Worm (Caenorhabditis elegans): Measurements from ENCODE around the gene grl-6.
A peak's percentile ranks its signal among the peaks of the same experiment; 100 is the strongest.

Gene grl-6

DNA sequence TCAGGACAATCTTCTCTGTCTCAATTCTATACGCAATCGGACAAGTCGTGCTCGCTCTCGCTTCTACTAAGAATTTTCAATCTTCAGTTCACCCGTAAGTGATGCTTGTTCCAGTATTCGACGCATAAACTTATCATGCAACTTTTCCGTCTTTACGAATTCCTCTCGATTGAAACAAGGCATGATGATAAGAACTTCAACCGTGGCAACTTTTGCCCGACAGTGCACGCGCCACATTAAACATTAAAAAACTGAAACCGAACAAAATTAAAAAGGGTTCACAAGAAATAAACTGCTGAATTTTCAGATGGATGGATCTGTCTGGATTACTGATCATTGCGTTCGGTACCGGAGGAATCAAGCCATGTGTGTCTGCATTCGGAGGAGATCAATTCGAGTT is 7.7 kb upstream of the grl-6 start:
- TF ChIP-seq fos-1 (tag; optimal IDR thresholded peaks at IDR 0.05) (peak; percentile 29), nhr-12 (tag; optimal IDR thresholded peaks at IDR 0.05) (no peak), ztf-1 (GFP tag; conservative IDR thresholded peaks at IDR 0.05) (no peak), elt-3 (tag; optimal IDR thresholded peaks at IDR 0.05) (no peak)

DNA sequence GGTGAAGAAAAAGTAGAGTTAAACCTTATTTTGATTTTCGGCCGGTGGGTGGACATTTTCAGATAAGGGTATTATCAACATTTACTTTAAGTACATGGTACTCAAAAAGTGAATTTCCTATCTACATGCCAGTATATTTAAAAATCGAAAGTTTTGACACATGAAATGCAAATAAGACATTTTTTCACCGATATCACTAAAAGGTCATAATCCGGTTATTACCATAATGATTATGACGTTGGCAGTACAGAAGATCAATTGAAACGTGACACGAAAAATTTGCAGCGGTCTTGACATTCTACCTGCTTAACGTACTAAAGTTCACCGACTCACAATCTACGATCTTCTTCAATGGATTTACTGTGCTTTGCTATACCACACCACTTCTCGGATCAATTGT is 7.3 kb upstream of the grl-6 start:
- TF ChIP-seq nhr-129 (tag; optimal IDR thresholded peaks at IDR 0.05), result no peak
- TF ChIP-seq sma-9 (GFP tag; optimal IDR thresholded peaks at IDR 0.05), result peak; percentile 9
- no peak for TF ChIP-seq sma-9 (tag; optimal IDR thresholded peaks at IDR 0.05)
- TF ChIP-seq gmeb-1 (tag; optimal IDR thresholded peaks at IDR 0.05), result peak; percentile 17

ce11 chrX:6456567-6456966 is 5.8 kb upstream of the grl-6 start, which contains the start of gene pept-1:
TSS of gene pept-1 (plus strand) at chrX:6456872.
- TF ChIP-seq mbf-1 (tag; optimal IDR thresholded peaks at IDR 0.05) (no peak), egl-27 (tag; optimal IDR thresholded peaks at IDR 0.05) (peak; percentile 44), elt-1 (tag; optimal IDR thresholded peaks at IDR 0.05) (no peak), nhr-77 (tag; optimal IDR thresholded peaks at IDR 0.05) (no peak), sma-9 (GFP tag; optimal IDR thresholded peaks at IDR 0.05) (peak; percentile 68), sma-9 (tag; optimal IDR thresholded peaks at IDR 0.05) (no peak), skn-1 (tag; optimal IDR thresholded peaks at IDR 0.05) (no peak), nhr-25 (tag; optimal IDR thresholded peaks at IDR 0.05) (no peak), mdl-1 (tag; optimal IDR thresholded peaks at IDR 0.05) (no peak), ztf-4 (tag; optimal IDR thresholded peaks at IDR 0.05) (no peak), dmd-4 (tag; optimal IDR thresholded peaks at IDR 0.05) (no peak), elt-3 (tag; optimal IDR thresholded peaks at IDR 0.05) (no peak), unc-39 (tag; optimal IDR thresholded peaks at IDR 0.05) (no peak), ztf-1 (GFP tag; conservative IDR thresholded peaks at IDR 0.05) (no peak), nhr-10 (tag; optimal IDR thresholded peaks at IDR 0.05) (no peak), nhr-237 (tag; optimal IDR thresholded peaks at IDR 0.05) (no peak), unc-55 (GFP tag; optimal IDR thresholded peaks at IDR 0.05) (no peak), ztf-11 (tag; optimal IDR thresholded peaks at IDR 0.05) (no peak), R02D3.7 (tag; optimal IDR thresholded peaks at IDR 0.05) (no peak), blmp-1 (tag; optimal IDR thresholded peaks at IDR 0.05; ENCODE audit: insufficient read depth) (no peak), nhr-11 (tag; optimal IDR thresholded peaks at IDR 0.05) (no peak), mab-5 (tag; optimal IDR thresholded peaks at IDR 0.05) (no peak), nhr-21 (tag; optimal IDR thresholded peaks at IDR 0.05) (no peak), nhr-12 (tag; optimal IDR thresholded peaks at IDR 0.05) (no peak), aly-2 (tag; optimal IDR thresholded peaks at IDR 0.05) (no peak), alr-1 (tag; optimal IDR thresholded peaks at IDR 0.05) (no peak), ZK546.5 (tag; optimal IDR thresholded peaks at IDR 0.05) (no peak), lin-39 (tag; optimal IDR thresholded peaks at IDR 0.05) (no peak), nhr-6 (tag; optimal IDR thresholded peaks at IDR 0.05) (no peak), lsy-2 (tag; optimal IDR thresholded peaks at IDR 0.05) (no peak), peb-1 (tag; optimal IDR thresholded peaks at IDR 0.05) (no peak), F13H6.1 (tag; optimal IDR thresholded peaks at IDR 0.05) (peak; percentile 63), ceh-16 (tag; optimal IDR thresholded peaks at IDR 0.05) (no peak), unc-62 (GFP tag; optimal IDR thresholded peaks at IDR 0.05) (no peak), sem-4 (tag; optimal IDR thresholded peaks at IDR 0.05) (no peak), lin-13 (GFP tag; optimal IDR thresholded peaks at IDR 0.05) (no peak), crh-2 (tag; optimal IDR thresholded peaks at IDR 0.05) (peak; percentile 70), nhr-129 (tag; optimal IDR thresholded peaks at IDR 0.05) (no peak), sma-3 (GFP tag; optimal IDR thresholded peaks at IDR 0.05) (no peak), ama-1 (optimal IDR thresholded peaks at IDR 0.05) (no peak), ceh-82 (tag; optimal IDR thresholded peaks at IDR 0.05) (no peak), fos-1 (tag; optimal IDR thresholded peaks at IDR 0.05) (peak; percentile 92), gmeb-1 (tag; optimal IDR thresholded peaks at IDR 0.05) (peak; percentile 46), lin-11 (tag; optimal IDR thresholded peaks at IDR 0.05) (no peak), snpc-4 (tag; optimal IDR thresholded peaks at IDR 0.05) (no peak), zag-1 (tag; optimal IDR thresholded peaks at IDR 0.05) (no peak), Y55F3AM.14 (GFP tag; optimal IDR thresholded peaks at IDR 0.05) (no peak), nhr-23 (tag; optimal IDR thresholded peaks at IDR 0.05) (no peak), C34F6.9 (tag; optimal IDR thresholded peaks at IDR 0.05) (no peak)

All from whole organism, L2 larva.